Fruit fly (Drosophila melanogaster) whole organism, embryonic: Measurements from ENCODE around the gene Hph.

Experiments used
- Bteb2 ChIP-seq: fragments of 200-800 bp; sonication (Bioruptor generic); optimal IDR thresholded peaks from 2 replicates; lab custom pipeline; 2016; ENCODE audit warnings: missing biosample characterization, missing genetic modification characterization
- CG11247 ChIP-seq: fragments of 200-800 bp; sonication (Bioruptor generic); IDR thresholded peaks from 2 replicates; pipeline ENCODE4 v1.3.6; 2022; ENCODE audit warnings: missing biosample characterization, missing genetic modification characterization
- CG1233 ChIP-seq: fragments of 200-800 bp; sonication (Bioruptor generic); optimal IDR thresholded peaks from 4 replicates; lab custom pipeline; 2018; ENCODE audit warnings: missing biosample characterization, mild to moderate bottlenecking, missing genetic modification characterization
- CG12744 ChIP-seq: fragments of 200-800 bp; sonication (Bioruptor generic); optimal IDR thresholded peaks from 2 replicates; lab custom pipeline; 2016; ENCODE audit warnings: missing biosample characterization, missing genetic modification characterization
- CG13775 ChIP-seq: fragments of 200-800 bp; sonication (Bioruptor generic); optimal IDR thresholded peaks from 3 replicates; lab custom pipeline; 2017; ENCODE audit warnings: missing biosample characterization, mild to moderate bottlenecking, missing genetic modification characterization
- CG1529 ChIP-seq: fragments of 200-800 bp; sonication (Bioruptor generic); optimal IDR thresholded peaks from 3 replicates; lab custom pipeline; 2018; ENCODE audit warnings: missing biosample characterization, missing genetic modification characterization
- CG16815 ChIP-seq: fragments of 200-800 bp; sonication (Bioruptor generic); optimal IDR thresholded peaks from 3 replicates; lab custom pipeline; 2017; ENCODE audit warnings: missing biosample characterization, mild to moderate bottlenecking, missing genetic modification characterization
- CG2129 ChIP-seq: fragments of 200-800 bp; sonication (Bioruptor generic); IDR thresholded peaks from 2 replicates; pipeline ENCODE4 v1.3.6; 2022; ENCODE audit warnings: missing biosample characterization, missing genetic modification characterization; ENCODE audit not compliant: partially characterized antibody
- CG2202 ChIP-seq: fragments of 200-800 bp; sonication (Bioruptor generic); optimal IDR thresholded peaks from 2 replicates; lab custom pipeline; 2018; ENCODE audit warnings: missing biosample characterization, mild to moderate bottlenecking, missing genetic modification characterization
- CG32772 ChIP-seq: fragments of 200-800 bp; sonication (Bioruptor generic); IDR thresholded peaks from 2 replicates; pipeline ENCODE4 v1.3.6; 2022; ENCODE audit warnings: missing biosample characterization, missing genetic modification characterization
- CG33557 ChIP-seq: fragments of 200-800 bp; sonication (Bioruptor generic); optimal IDR thresholded peaks from 2 replicates; lab custom pipeline; 2019; ENCODE audit warnings: missing biosample characterization, mild to moderate bottlenecking, missing genetic modification characterization, moderate library complexity
- CG3995 ChIP-seq: fragments of 200-800 bp; sonication (Bioruptor generic); optimal IDR thresholded peaks from 3 replicates; lab custom pipeline; 2016; ENCODE audit warnings: missing biosample characterization, missing genetic modification characterization
- CG4424 ChIP-seq: fragments of 200-800 bp; sonication (Bioruptor generic); optimal IDR thresholded peaks from 3 replicates; lab custom pipeline; 2016; ENCODE audit warnings: missing biosample characterization, missing genetic modification characterization
- CG6654 ChIP-seq: fragments of 200-800 bp; sonication (Bioruptor generic); optimal IDR thresholded peaks from 2 replicates; lab custom pipeline; 2017; ENCODE audit warnings: missing biosample characterization, mild to moderate bottlenecking, missing genetic modification characterization
- CG7839 ChIP-seq: fragments of 200-800 bp; sonication (Bioruptor generic); optimal IDR thresholded peaks from 3 replicates; lab custom pipeline; 2018; ENCODE audit warnings: missing biosample characterization, mild to moderate bottlenecking, missing genetic modification characterization, moderate library complexity
- CG8359 ChIP-seq: fragments of 200-800 bp; sonication (Bioruptor generic); optimal IDR thresholded peaks from 2 replicates; lab custom pipeline; 2017; ENCODE audit warnings: missing biosample characterization, mild to moderate bottlenecking, missing genetic modification characterization, borderline replicate concordance
- Dip2 ChIP-seq: fragments of 200-800 bp; sonication (Bioruptor generic); IDR thresholded peaks from 2 replicates; pipeline ENCODE4 v1.3.6; 2022; ENCODE audit warnings: missing biosample characterization, missing genetic modification characterization
- Doc2 ChIP-seq: fragments of 200-800 bp; sonication (Bioruptor generic); IDR thresholded peaks from 2 replicates; pipeline ENCODE4 v1.3.6; 2022; ENCODE audit warnings: missing biosample characterization, missing genetic modification characterization
- E2f1 ChIP-seq: fragments of 200-800 bp; sonication (Bioruptor generic); IDR thresholded peaks from 2 replicates; pipeline ENCODE4 v1.3.6; 2022; ENCODE audit warnings: missing biosample characterization, missing genetic modification characterization
- H2.0 ChIP-seq: fragments of 200-800 bp; sonication (Bioruptor generic); IDR thresholded peaks from 2 replicates; pipeline ENCODE4 v1.3.6; 2022; ENCODE audit warnings: missing biosample characterization, missing genetic modification characterization
- HHEX ChIP-seq: fragments of 200-800 bp; sonication (Bioruptor generic); optimal IDR thresholded peaks from 3 replicates; lab custom pipeline; 2017; ENCODE audit warnings: missing biosample characterization, mild to moderate bottlenecking, missing genetic modification characterization, missing genetic modification reagents
- HLHmδ ChIP-seq: fragments of 200-800 bp; sonication (Bioruptor generic); optimal IDR thresholded peaks from 2 replicates; lab custom pipeline; 2018; ENCODE audit warnings: missing biosample characterization, mild to moderate bottlenecking, missing genetic modification characterization, moderate library complexity
- Hr51 ChIP-seq, 2 experiments: fragments of 200-800 bp; sonication (Bioruptor generic); optimal IDR thresholded peaks; 2 replicates in 1 of 2; 3 replicates in 1 of 2; lab custom pipeline; 2016 to 2018; ENCODE audit warnings: missing biosample characterization in 2 of 2, missing genetic modification characterization in 2 of 2, mild to moderate bottlenecking in 1 of 2, moderate library complexity in 1 of 2
- Hsf ChIP-seq: fragments of 200-800 bp; sonication (Bioruptor generic); optimal IDR thresholded peaks from 3 replicates; lab custom pipeline; 2016; ENCODE audit warnings: missing biosample characterization, missing genetic modification characterization
- Mad ChIP-seq: fragments of 200-800 bp; sonication (Bioruptor generic); optimal IDR thresholded peaks from 2 replicates; lab custom pipeline; 2016; ENCODE audit warnings: missing biosample characterization, missing genetic modification characterization
- Meics ChIP-seq: fragments of 200-800 bp; sonication (Bioruptor generic); optimal IDR thresholded peaks from 2 replicates; lab custom pipeline; 2017; ENCODE audit warnings: missing biosample characterization, mild to moderate bottlenecking, missing genetic modification characterization
- Myb ChIP-seq: fragments of 200-800 bp; sonication (Bioruptor generic); optimal IDR thresholded peaks from 2 replicates; lab custom pipeline; 2016; ENCODE audit warnings: missing biosample characterization, missing genetic modification characterization
- Nf-YB ChIP-seq: fragments of 200-800 bp; sonication (Bioruptor generic); optimal IDR thresholded peaks from 3 replicates; lab custom pipeline; 2019; ENCODE audit warnings: missing biosample characterization, mild to moderate bottlenecking, missing genetic modification characterization, moderate library complexity
- Nf-YC ChIP-seq: fragments of 200-800 bp; optimal IDR thresholded peaks from 3 replicates; lab custom pipeline; 2019; ENCODE audit warnings: missing biosample characterization, mild to moderate bottlenecking, missing genetic modification characterization, moderate library complexity
- Poxn ChIP-seq: fragments of 200-800 bp; sonication (Bioruptor generic); IDR thresholded peaks from 2 replicates; pipeline ENCODE4 v1.3.6; 2022; ENCODE audit warnings: missing biosample characterization, missing genetic modification characterization
- Six4 ChIP-seq: fragments of 200-800 bp; sonication (Bioruptor generic); optimal IDR thresholded peaks from 2 replicates; lab custom pipeline; 2016; ENCODE audit warnings: missing biosample characterization, missing genetic modification characterization
- Taf1 ChIP-seq: fragments of 200-800 bp; sonication (Bioruptor generic); IDR thresholded peaks from 2 replicates; pipeline ENCODE4 v1.3.6; 2022; ENCODE audit warnings: missing biosample characterization, missing genetic modification characterization
- Xbp1 ChIP-seq: fragments of 200-800 bp; sonication (Bioruptor generic); optimal IDR thresholded peaks from 3 replicates; lab custom pipeline; 2016; ENCODE audit warnings: missing biosample characterization, mild to moderate bottlenecking, missing genetic modification characterization
- Xrp1 ChIP-seq: fragments of 200-800 bp; sonication (Bioruptor generic); IDR thresholded peaks from 2 replicates; pipeline ENCODE4 v1.3.6; 2022; ENCODE audit warnings: missing biosample characterization, missing genetic modification characterization
- ara ChIP-seq: fragments of 200-800 bp; sonication (Bioruptor generic); IDR thresholded peaks from 2 replicates; pipeline ENCODE4 v1.3.6; 2022; ENCODE audit warnings: missing biosample characterization, missing genetic modification characterization
- corto ChIP-seq: fragments of 200-800 bp; sonication (Bioruptor generic); optimal IDR thresholded peaks from 2 replicates; lab custom pipeline; 2016; ENCODE audit warnings: missing biosample characterization, mild to moderate bottlenecking, missing genetic modification characterization, moderate library complexity
- crp ChIP-seq, 2 experiments: fragments of 200-800 bp; sonication (Bioruptor generic); optimal IDR thresholded peaks; 2 replicates in 1 of 2; 3 replicates in 1 of 2; lab custom pipeline; 2017; ENCODE audit warnings: missing biosample characterization in 2 of 2, missing genetic modification characterization in 2 of 2, mild to moderate bottlenecking in 1 of 2, moderate library complexity in 1 of 2
- emc ChIP-seq: fragments of 200-800 bp; sonication (Bioruptor generic); optimal IDR thresholded peaks from 2 replicates; lab custom pipeline; 2016; ENCODE audit warnings: missing biosample characterization, missing genetic modification characterization
- gt ChIP-seq: fragments of 200-800 bp; sonication (Bioruptor generic); IDR thresholded peaks from 2 replicates; pipeline ENCODE4 v1.3.6; 2022; ENCODE audit warnings: missing biosample characterization, missing genetic modification characterization
- mld ChIP-seq: fragments of 200-800 bp; sonication (Bioruptor generic); IDR thresholded peaks from 3 replicates; pipeline ENCODE4 v1.3.6; 2022; ENCODE audit warnings: missing biosample characterization, missing genetic modification characterization; ENCODE audit not compliant: partially characterized antibody
- pnt ChIP-seq: fragments of 200-800 bp; sonication (Bioruptor generic); optimal IDR thresholded peaks from 3 replicates; lab custom pipeline; 2016; ENCODE audit warnings: missing biosample characterization, missing genetic modification characterization
- rib ChIP-seq: fragments of 200-800 bp; sonication (Bioruptor generic); IDR thresholded peaks from 2 replicates; pipeline ENCODE4 v1.3.6; 2022; ENCODE audit warnings: missing biosample characterization, missing genetic modification characterization
- run ChIP-seq: fragments of 200-800 bp; sonication (Bioruptor generic); optimal IDR thresholded peaks from 3 replicates; lab custom pipeline; 2018; ENCODE audit warnings: missing biosample characterization, mild to moderate bottlenecking, missing genetic modification characterization
- salm ChIP-seq: fragments of 200-800 bp; sonication (Bioruptor generic); optimal IDR thresholded peaks from 2 replicates; lab custom pipeline; 2018; ENCODE audit warnings: missing biosample characterization, mild to moderate bottlenecking, missing genetic modification characterization
- slp2 ChIP-seq: fragments of 200-800 bp; sonication (Bioruptor generic); optimal IDR thresholded peaks from 2 replicates; lab custom pipeline; 2016; ENCODE audit warnings: missing biosample characterization, missing genetic modification characterization
- so ChIP-seq: fragments of 200-800 bp; sonication (Bioruptor generic); IDR thresholded peaks from 3 replicates; pipeline ENCODE4 v1.3.6; 2022; ENCODE audit warnings: missing biosample characterization, missing genetic modification characterization
- sqz ChIP-seq: fragments of 200-800 bp; sonication (Bioruptor generic); optimal IDR thresholded peaks from 3 replicates; lab custom pipeline; 2018; ENCODE audit warnings: missing biosample characterization, mild to moderate bottlenecking, missing genetic modification characterization
- stc ChIP-seq: fragments of 200-800 bp; sonication (Bioruptor generic); IDR thresholded peaks from 2 replicates; pipeline ENCODE4 v1.3.6; 2022; ENCODE audit warnings: missing biosample characterization, missing genetic modification characterization
- unpg ChIP-seq: fragments of 200-800 bp; sonication (Bioruptor generic); optimal IDR thresholded peaks from 3 replicates; lab custom pipeline; 2018; ENCODE audit warnings: missing biosample characterization, mild to moderate bottlenecking, missing genetic modification characterization, moderate library complexity
- vfl ChIP-seq: fragments of 200-800 bp; sonication (Bioruptor generic); optimal IDR thresholded peaks from 2 replicates; lab custom pipeline; 2016; ENCODE audit warnings: missing biosample characterization, missing genetic modification characterization
- zen ChIP-seq: fragments of 200-800 bp; sonication (Bioruptor generic); optimal IDR thresholded peaks from 3 replicates; lab custom pipeline; 2018; ENCODE audit warnings: missing biosample characterization, mild to moderate bottlenecking, missing genetic modification characterization, moderate library complexity

The Hph gene

dm6 chr3R:5232197-5232607 lies 24.6 kb upstream of the Hph start, which contains the start of the genes Kat60 and Mms19 (continued):
- TF ChIP-seq salm: no peak
- TF ChIP-seq corto (GFP tag; lab: Kevin White, UChicago): no peak
- no peak for TF ChIP-seq CG7839 (tag; lab: Kevin White, UChicago)
- TF ChIP-seq Poxn (GFP tag; lab: Robert Waterston, UW): no peak; the same call in 1 of the 2 replicates
- TF ChIP-seq CG6654: no peak
- peak; percentile 72 for TF ChIP-seq ara (GFP tag; lab: Robert Waterston, UW)
- TF ChIP-seq mld (GFP tag; lab: Robert Waterston, UW): peak; percentile 80
- no peak for TF ChIP-seq CG8359 (GFP tag; lab: Kevin White, UChicago)
- no peak for TF ChIP-seq rib (GFP tag; lab: Robert Waterston, UW)
- TF ChIP-seq Meics (GFP tag; lab: Kevin White, UChicago): peak; percentile 32
- TF ChIP-seq CG16815 (GFP tag; lab: Kevin White, UChicago): peak; percentile 68
- TF ChIP-seq gt (GFP tag; lab: Robert Waterston, UW): no peak
- TF ChIP-seq Myb (GFP tag; lab: Kevin White, UChicago): peak; percentile 75
- peak; percentile 37 for TF ChIP-seq Bteb2
- TF ChIP-seq Six4 (GFP tag; lab: Kevin White, UChicago): no peak
- TF ChIP-seq crp (GFP tag; optimal IDR thresholded peaks at IDR 0.05; lab: Kevin White, UChicago): peak in 1 of 2 experiments; percentile 50
- TF ChIP-seq CG4424 (GFP tag; lab: Kevin White, UChicago): no peak
- no peak for TF ChIP-seq HLHmδ
- TF ChIP-seq CG33557: no peak
- peak; percentile 64 for TF ChIP-seq CG32772
- no peak for TF ChIP-seq CG2202 (tag; lab: Kevin White, UChicago)
- no peak for TF ChIP-seq Doc2
- TF ChIP-seq stc (GFP tag; lab: Robert Waterston, UW): no peak
- no peak for TF ChIP-seq Dip2 (GFP tag; lab: Robert Waterston, UW)
- peak; percentile 73 for TF ChIP-seq Mad
- no peak for TF ChIP-seq CG1529 (GFP tag; lab: Kevin White, UChicago)
- peak; percentile 45 for TF ChIP-seq emc (GFP tag; lab: Kevin White, UChicago)
- TF ChIP-seq zen (tag; lab: Kevin White, UChicago): peak; percentile 48
- TF ChIP-seq CG2129 (GFP tag; lab: Robert Waterston, UW): peak; percentile 88
- TF ChIP-seq H2.0 (GFP tag; lab: Robert Waterston, UW): peak; percentile 50; the same call in 1 of the 2 replicates
- TF ChIP-seq pnt (GFP tag; lab: Kevin White, UChicago): peak; percentile 60
- no peak for TF ChIP-seq run (tag; lab: Kevin White, UChicago)
- peak; percentile 6 for TF ChIP-seq CG12744 (GFP tag; lab: Kevin White, UChicago)
- TF ChIP-seq CG13775: peak; percentile 80
- no peak for TF ChIP-seq sqz
- TF ChIP-seq CG11247 (GFP tag; lab: Robert Waterston, UW): peak; percentile 72
- TF ChIP-seq Xbp1 (GFP tag; lab: Kevin White, UChicago): peak; percentile 74
- TF ChIP-seq slp2 (GFP tag; lab: Kevin White, UChicago): no peak
- no peak for TF ChIP-seq Nf-YB (GFP tag; lab: Kevin White, UChicago)
- TF ChIP-seq E2f1 (GFP tag; lab: Robert Waterston, UW): peak; percentile 62; the same call in 1 of the 2 replicates
- TF ChIP-seq unpg (GFP tag; lab: Kevin White, UChicago): no peak
- peak; percentile 78 for TF ChIP-seq Hsf (GFP tag; lab: Kevin White, UChicago)
- TF ChIP-seq Xrp1 (GFP tag; lab: Robert Waterston, UW): peak; percentile 57; the same call in 1 of the 2 replicates
- TF ChIP-seq so (GFP tag; lab: Robert Waterston, UW): no peak
- peak; percentile 37 for TF ChIP-seq CG1233 (GFP tag; lab: Kevin White, UChicago)
- peak in 1 of 2 experiments; percentile 35 for TF ChIP-seq Hr51 (GFP tag; optimal IDR thresholded peaks at IDR 0.05; lab: Kevin White, UChicago)
- peak; percentile 56 for TF ChIP-seq Taf1 (GFP tag; lab: Robert Waterston, UW)
- peak; percentile 67 for TF ChIP-seq vfl (GFP tag; lab: Kevin White, UChicago)
- no peak for TF ChIP-seq Nf-YC (tag; lab: Kevin White, UChicago)
- TF ChIP-seq CG3995 (GFP tag; lab: Kevin White, UChicago): peak; percentile 60
- TF ChIP-seq HHEX (GFP tag; lab: Kevin White, UChicago): peak; percentile 44
